Worm (Caenorhabditis elegans) whole organism, midembryonic: ENCODE data around the gene nifk-1.
A peak's percentile ranks its signal among the peaks of the same experiment; 100 is the strongest.

ENCODE experiments used
- T22C8.4 ChIP-seq: fragments of 200-800 bp; sonication (Bioruptor generic); IDR thresholded peaks from 2 replicates; pipeline ENCODE4 v1.3.6; 2022; ENCODE audit warnings: missing genetic modification characterization, missing compliant biosample characterization
- flt-1 ChIP-seq: fragments of 200-800 bp; sonication (Bioruptor generic); IDR thresholded peaks from 2 replicates; pipeline ENCODE4 v1.3.6; 2022; ENCODE audit warnings: missing genetic modification characterization, missing compliant biosample characterization
- klf-2 ChIP-seq: fragments of 200-800 bp; sonication (Bioruptor generic); conservative IDR thresholded peaks from 2 replicates; pipeline ENCODE4 v1.3.6; 2022; ENCODE audit warnings: missing genetic modification reagents, missing genetic modification characterization, missing compliant biosample characterization
- med-1 ChIP-seq: sonication (generic microtip); optimal IDR thresholded peaks from 2 replicates; lab custom pipeline; 2017; ENCODE audit warnings: missing genetic modification characterization, mild to moderate bottlenecking, missing compliant biosample characterization, antibody characterized with exemption, missing genetic modification reagents; ENCODE audit not compliant: insufficient read depth
- ztf-29 ChIP-seq: fragments of 200-800 bp; sonication (Bioruptor generic); IDR thresholded peaks from 2 replicates; pipeline ENCODE4 v1.3.6; 2022; ENCODE audit warnings: missing genetic modification reagents, missing genetic modification characterization, missing compliant biosample characterization

DNA sequence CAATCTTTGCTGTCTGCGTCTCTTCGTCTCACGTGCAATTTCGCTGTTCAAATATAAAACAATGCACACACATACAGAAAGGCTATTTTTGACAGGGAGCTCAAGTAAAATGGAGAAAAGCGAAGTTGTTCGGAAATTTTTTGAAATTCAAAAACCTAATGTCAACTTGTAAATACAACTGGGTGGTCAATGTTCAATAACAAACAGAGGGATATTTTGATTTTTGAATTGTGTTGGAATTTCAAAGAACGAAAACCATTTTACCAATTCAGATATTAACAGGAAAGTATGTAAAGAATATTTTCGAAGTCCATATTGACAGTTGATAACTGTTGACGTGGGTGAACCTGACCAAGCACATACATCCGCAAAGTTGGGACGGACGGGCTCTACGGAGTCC lies 4.8 kb downstream of the nifk-1 start, which contains the start of gene tag-243:
- TF ChIP-seq med-1 (GFP tag; lab: Kevin White, UChicago): no peak
- TF ChIP-seq ztf-29: no peak
- no peak for TF ChIP-seq flt-1 (GFP tag; lab: Robert Waterston, UW)
- 0 out of 2 replicates have a peak, but pooled peaks have one; percentile 24 for TF ChIP-seq klf-2 (GFP tag; lab: Robert Waterston, UW)
- TF ChIP-seq T22C8.4 (GFP tag; lab: Robert Waterston, UW): no peak
